Fruit fly (Drosophila melanogaster) ovary, adult (tissue): ENCODE data around the gene CG15449.
A peak's percentile ranks its signal among the peaks of the same experiment; 100 is the strongest.

Experiments used
- CG17801 ChIP-seq: fragments of 200-800 bp; optimal IDR thresholded peaks from 2 replicates; lab custom pipeline; 2019; ENCODE audit warnings: missing biosample characterization, mild to moderate bottlenecking, missing genetic modification characterization, moderate library complexity; ENCODE audit not compliant: partially characterized antibody

CG15449 gene

DNA sequence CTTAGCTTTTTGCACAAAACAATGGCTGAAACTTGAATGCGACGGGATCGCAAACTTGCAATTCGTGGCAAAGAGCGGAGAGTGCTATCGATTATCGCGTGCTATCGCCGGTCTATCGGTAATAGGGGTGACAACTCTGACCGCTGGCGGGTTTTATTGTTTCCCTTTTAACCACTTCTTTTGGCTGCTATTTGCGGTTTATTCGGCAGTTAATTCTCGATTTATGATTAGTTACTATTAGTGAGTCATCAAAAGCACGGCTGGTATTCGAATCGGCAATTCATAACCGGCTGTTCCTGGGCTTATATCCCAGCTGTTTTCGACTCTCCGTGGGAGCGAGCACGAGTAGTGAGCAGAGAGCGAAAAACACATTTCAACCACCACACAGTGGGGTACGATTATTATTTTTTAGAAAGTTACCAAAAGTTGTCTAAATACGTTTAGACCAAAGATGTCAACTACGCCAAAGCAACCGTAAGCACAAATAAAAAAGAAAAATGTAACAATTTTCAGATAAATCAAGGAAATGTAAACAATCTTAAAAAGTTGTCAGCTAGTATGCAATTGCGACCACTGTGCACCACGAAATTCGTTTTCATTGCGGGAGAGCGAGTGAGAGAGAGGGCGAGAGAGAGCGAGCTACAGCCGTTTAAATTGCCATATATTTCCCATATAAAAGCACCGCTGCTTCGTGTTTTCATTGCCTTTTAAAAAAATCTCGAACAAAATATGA is 13.6 kb upstream of the CG15449 start, which contains the start of the genes Stt3A and bves:
Gene Stt3A, minus strand, starts transcription at position 89 of the 733 bp plus-strand sequence.
Gene bves, plus strand, starts transcription at position 115 of the 733 bp plus-strand sequence.
- TF ChIP-seq CG17801 (GFP tag; lab: Kevin White, UChicago) = peak; percentile 97

DNA sequence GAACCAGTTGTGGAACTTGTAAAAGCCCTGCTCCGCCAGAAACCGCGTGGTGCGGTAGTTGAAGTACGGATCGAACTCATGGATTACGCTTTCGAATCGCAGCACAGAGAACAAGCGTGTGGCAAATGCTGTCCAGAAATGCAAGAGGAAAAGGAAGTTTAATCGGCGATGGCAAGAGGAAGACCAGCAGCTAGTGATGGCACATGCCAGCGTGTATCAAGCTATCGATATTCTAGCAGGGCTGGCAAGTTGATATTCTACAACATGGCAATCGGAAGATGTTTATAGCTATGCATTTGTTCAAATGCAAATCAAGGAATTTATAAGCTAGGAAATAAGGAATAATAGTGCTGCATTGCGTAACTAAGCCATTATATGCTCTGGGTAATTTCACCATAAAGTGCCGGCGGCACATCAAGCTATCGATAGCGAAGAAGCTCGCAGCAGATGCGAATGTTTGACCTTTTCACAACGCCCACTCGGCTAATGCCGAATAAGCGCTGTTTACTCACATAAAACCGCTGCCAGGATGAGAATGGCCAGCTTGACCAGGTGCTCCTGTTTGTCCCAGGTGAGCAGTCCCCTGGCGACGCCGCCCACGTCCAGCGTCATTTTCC is 12.8 kb upstream of the CG15449 start:
- peak; percentile 87 for TF ChIP-seq CG17801 (GFP tag; lab: Kevin White, UChicago)

DNA sequence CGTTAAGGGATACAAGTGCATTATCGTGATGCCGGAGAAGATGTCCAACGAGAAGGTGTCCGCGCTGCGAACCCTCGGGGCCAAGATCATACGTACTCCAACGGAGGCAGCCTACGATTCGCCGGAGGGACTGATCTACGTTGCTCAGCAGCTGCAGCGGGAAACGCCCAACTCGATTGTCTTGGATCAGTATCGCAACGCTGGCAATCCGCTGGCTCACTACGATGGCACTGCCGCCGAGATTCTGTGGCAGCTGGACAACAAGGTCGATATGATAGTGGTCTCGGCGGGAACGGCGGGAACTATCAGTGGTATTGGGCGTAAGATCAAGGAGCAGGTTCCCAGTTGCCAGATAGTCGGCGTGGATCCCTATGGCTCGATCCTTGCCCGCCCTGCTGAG is 7.3 kb upstream of the CG15449 start:
- TF ChIP-seq CG17801 (GFP tag; lab: Kevin White, UChicago) = no peak

DNA sequence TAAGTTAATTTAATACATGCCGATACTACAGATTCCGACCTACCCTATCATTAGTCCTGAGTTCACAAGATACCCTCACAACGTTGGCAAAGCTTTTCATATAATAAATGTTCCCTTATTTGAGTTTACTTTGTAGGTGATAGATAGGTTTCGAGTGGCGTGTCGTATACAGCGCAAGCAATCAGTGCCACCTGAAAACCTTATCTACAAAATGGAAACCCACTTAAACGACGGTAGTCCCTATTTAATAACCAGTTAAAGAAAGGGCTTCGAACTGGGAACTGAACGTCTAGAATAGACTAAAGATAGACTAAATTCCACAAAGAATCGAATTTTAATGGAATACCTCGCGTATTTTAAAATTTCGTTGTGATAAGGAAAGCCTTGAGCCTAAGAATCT is 5.7 kb upstream of the CG15449 start:
- TF ChIP-seq CG17801 (GFP tag; lab: Kevin White, UChicago) = no peak

DNA sequence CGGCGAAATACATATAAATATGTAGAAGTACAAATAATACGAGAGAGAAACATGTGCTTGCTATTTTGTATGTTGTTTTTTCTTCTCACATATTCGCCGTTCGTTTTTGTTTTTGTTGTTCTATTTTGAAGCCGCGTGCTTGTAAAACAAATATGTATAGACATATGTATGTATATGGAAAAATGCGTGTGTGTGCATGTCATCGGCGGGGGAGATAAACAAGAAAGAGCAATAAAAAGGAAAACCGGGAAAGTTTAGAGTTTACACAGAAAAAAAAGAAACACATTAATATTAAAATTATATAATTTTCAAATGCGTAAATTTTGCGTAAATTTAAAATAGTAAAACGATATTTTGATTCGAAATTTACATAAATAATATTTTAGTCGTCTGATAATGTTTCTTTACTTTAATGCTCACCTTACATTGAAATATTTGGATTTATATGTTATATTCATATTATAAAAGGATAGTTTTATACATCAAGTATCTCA is 5.1 kb upstream of the CG15449 start:
- TF ChIP-seq CG17801 (GFP tag; lab: Kevin White, UChicago) = no peak

DNA sequence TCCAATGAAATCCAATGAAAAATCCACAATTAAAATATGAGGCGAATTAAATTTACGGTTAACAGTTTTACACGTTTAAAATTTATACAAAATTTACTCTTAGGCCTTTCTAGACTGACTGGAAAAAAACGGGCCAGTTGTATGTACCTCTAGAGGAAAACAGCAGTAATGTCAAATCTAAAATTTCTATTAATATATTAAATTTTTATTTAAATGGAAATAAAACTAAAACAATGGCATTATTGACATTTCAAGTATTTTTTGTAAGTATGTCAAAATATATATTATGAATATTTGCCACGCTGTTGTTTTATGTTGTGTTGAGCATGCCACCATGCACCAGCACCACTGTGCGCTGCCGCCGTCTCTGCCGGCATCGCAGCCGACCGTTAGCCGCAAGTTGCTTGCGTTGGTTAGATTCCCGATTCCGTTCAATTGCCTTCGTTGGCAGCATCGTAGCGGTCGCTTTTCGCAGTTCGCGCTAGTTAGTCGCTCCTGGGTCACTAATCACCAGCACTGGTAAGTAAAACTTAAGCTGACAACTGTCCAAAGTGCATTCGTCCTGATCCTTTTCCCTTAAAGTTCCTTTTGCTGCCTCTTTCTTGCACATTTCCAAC is 4.5 kb upstream of the CG15449 start, which contains the start of gene Cbs:
Gene Cbs, plus strand, starts transcription at position 308 of the 617 bp plus-strand sequence.
- TF ChIP-seq CG17801 (GFP tag; lab: Kevin White, UChicago) = no peak

DNA sequence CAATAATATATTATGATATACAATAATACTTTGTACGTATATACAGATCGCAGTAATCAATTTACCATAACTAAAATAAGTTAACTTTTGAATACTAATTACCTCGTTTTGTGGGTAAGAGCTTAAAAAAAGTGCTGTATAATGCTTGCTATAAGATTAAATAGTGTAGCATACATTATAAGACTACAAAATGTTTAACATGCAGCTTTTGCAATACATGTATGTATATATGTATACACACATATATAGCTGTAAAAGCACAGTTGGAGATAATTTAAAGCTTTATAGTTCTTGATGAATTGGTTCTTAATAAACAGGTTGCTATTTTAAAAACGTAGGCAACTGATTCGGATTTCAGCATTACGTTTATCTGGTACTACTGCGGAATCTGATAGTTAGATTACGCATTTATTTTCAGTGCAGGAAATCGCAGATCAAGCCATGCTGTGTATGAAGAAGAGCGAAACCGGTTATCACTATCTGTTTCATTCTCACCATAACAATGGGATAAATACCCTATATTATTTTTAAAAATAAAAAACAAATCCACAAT is 3.9 kb upstream of the CG15449 start:
- TF ChIP-seq CG17801 (GFP tag; lab: Kevin White, UChicago) = no peak

DNA sequence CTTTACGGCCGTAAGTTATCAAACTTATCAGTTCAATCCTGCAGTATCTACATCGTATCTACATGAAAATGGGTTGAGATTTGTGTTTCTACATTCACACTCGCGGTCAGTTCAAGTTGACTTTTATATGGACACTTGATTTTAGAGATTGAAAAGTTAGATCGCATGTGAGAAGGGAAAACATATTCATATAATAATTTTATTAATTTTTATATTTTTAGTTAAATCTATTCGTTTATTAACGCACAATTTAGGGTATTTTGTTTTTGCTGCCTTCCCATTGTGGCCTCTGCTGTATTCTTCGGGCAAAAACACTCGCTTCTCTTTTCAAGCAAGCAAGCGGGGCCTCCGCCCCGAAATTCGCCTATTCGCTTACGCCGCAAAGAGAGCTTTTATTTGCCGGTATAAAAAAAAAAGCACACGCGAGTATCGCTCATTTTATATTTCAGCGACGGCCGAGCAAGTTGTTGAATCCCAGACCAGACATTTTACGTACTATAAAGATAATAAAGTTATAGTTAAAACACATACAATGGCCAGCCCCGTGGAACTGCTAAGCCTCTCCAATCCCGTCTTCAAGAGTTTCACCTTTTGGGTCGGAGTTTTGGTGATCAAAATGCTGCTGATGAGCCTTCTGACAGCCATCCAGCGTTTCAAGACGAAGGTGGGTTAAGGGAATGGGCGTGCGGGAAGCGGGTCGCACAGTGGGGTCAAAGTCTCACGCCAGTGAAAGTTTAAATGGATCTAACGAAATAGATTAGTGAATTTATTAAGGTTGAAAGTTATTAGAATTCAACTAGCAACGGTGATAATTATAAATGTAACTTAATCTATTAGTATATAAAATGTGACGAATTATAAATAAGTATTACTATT is 2.5 kb upstream of the CG15449 start:
- peak; percentile 87 for TF ChIP-seq CG17801 (GFP tag; lab: Kevin White, UChicago)

DNA sequence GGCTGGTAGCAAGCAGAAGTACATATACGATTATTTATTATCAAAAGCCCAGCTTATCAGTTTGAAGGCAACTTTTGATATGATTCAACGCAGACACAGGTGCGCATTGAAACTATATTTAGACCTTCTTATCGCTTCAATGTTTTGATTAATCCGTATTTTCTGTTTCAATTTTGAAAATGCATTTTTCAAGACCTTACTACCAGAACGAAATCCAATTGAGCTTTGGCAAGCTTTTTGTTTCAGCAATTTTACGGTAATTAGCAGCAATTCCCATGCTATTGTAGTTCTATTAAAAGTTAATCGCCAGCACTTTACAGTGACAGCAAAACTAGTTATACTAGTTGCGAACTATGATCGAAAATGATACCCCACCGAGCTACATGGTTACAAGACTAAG is 1.4 kb upstream of the CG15449 start, which contains the start of gene Mgstl:
Gene Mgstl, plus strand, starts transcription at position 301 of the 400 bp plus-strand sequence.
- TF ChIP-seq CG17801 (GFP tag; lab: Kevin White, UChicago) = no peak

DNA sequence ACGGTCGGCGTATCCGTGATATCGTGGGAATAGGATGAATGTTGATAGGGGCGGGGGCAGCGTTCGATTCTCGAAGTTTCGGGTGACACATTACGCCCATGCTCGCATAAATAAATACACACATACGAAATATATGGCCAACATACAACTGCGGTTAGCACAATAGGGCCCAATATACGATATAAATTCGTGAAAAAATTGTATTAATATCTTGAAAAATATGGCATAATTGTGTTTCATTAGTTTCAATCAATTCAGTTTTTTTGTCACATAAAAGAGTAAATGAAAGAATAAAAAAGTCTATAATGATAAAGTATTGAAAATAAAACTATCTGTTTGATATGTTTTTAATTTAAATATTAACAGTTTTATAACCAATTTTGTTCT is 4.5 kb downstream of the CG15449 start:
- peak; percentile 34 for TF ChIP-seq CG17801 (GFP tag; lab: Kevin White, UChicago)

DNA sequence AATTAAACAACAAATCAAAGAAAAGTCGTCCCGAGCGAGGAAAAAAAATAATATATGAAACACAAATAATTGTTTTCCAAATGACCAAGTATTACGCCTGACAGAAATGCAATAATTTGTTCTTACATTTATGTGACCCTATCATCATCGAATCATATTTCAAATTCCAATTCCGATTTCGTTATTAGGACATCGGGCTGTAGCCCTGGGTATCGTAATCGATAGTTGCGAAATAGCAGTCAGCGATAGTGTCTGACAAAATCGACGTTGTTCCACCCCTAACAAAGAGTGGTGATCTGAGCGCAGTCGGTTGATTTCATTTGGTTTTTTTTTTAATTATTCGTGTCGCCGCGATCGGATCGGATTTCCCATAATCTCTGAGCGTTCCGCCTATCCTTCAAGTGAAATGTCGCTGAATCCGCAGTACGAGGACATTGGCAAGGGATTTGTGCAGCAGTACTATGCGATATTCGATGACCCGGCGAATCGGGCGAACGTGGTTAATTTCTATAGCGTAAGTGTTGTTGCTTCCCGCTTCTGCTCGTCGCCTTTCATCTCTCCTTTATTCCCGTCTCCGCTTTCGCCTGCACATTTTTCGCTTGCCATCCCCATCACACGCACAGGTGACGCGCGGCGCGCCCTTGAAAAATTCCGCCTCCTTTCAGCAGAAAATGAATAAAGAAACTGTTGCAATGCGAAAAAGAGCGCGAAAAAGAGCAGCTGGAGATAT is 5.0 kb downstream of the CG15449 start, which contains the start of gene Ntf-2:
Gene Ntf-2, plus strand, starts transcription at position 262 of the 730 bp plus-strand sequence.
- no peak for TF ChIP-seq CG17801 (GFP tag; lab: Kevin White, UChicago)

DNA sequence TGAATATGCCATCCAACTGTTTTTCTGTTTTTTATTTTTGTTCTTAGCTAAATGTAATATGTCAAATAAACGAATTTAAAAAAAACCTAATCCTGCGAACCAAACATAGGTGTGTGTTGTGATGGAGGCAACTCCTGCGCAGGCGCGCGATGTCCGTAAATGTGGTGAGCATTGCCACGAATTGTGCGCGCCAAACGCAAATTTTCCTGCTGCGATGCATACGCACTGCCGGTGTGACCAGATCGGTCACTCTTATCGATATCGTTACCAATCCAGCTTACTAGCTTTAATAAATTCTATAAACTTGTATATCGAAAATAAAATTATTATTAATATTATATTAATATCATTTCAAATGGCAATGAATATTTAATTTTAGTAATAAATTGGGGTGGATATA is 5.8 kb downstream of the CG15449 start:
- no peak for TF ChIP-seq CG17801 (GFP tag; lab: Kevin White, UChicago)

DNA sequence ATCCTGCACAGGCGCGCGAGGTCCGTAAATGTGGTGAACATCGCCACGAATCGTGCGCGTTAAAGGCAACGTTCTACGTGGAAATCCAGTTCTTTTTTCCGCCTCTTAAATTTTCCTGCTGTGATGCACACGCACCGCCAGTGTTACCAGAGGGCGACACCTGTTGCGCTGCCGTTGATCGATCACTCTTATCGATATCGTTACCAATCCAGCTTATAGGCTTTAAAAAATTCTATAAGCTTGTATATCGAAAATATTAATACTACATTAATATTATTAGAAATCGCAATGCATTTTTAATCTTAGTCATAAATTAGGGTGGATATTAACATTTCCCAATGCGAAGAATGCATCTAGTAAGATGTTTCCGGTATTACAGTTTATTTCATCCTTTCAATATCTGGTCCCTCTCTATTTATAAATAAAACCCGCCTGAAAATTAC is 8.6 kb downstream of the CG15449 start, which contains the start of gene CG1529:
Gene CG1529, minus strand, starts transcription at position 132 of the 443 bp plus-strand sequence.
- TF ChIP-seq CG17801 (GFP tag; lab: Kevin White, UChicago) = peak; percentile 39
